Worm (Caenorhabditis elegans): Measurements from ENCODE around the gene F02E11.3.

Gene F02E11.3

ce11 chrII:3245836-3246235 lies 29.0 kb downstream of the F02E11.3 start, which contains the start of gene C17F4.7:
C17F4.7 (minus strand) TSS chrII:3246015.
- TF ChIP-seq mab-5 (tag; optimal IDR thresholded peaks at IDR 0.05) (no peak), cnd-1 (tag; optimal IDR thresholded peaks at IDR 0.05) (no peak), nhr-28 (tag; optimal IDR thresholded peaks at IDR 0.05) (no peak), lin-13 (tag; optimal IDR thresholded peaks at IDR 0.05) (no peak), ces-1 (GFP tag; optimal IDR thresholded peaks at IDR 0.05) (no peak), unc-62 (GFP tag; optimal IDR thresholded peaks at IDR 0.05) (no peak), nhr-76 (tag; optimal IDR thresholded peaks at IDR 0.05) (no peak), unc-39 (tag; optimal IDR thresholded peaks at IDR 0.05) (no peak), lin-32 (GFP tag; optimal IDR thresholded peaks at IDR 0.05) (no peak), zip-8 (tag; optimal IDR thresholded peaks at IDR 0.05) (no peak), sem-2 (GFP tag; optimal IDR thresholded peaks at IDR 0.05) (no peak), tbx-8 (GFP tag; optimal IDR thresholded peaks at IDR 0.05) (no peak), nhr-2 (tag; optimal IDR thresholded peaks at IDR 0.05) (no peak), bed-3 (GFP tag; optimal IDR thresholded peaks at IDR 0.05) (no peak), hlh-1 (tag; optimal IDR thresholded peaks at IDR 0.05) (no peak), ceh-39 (tag; optimal IDR thresholded peaks at IDR 0.05) (no peak), snpc-4 (tag; optimal IDR thresholded peaks at IDR 0.05) (no peak), blmp-1 (tag; optimal IDR thresholded peaks at IDR 0.05) (no peak), mls-2 (tag; optimal IDR thresholded peaks at IDR 0.05) (no peak), M03D4.4 (tag; optimal IDR thresholded peaks at IDR 0.05) (no peak)

ce11 chrII:3244758-3245157 lies 30.1 kb downstream of the F02E11.3 start:
- TF ChIP-seq nhr-2 (tag; optimal IDR thresholded peaks at IDR 0.05) = no peak
- no peak for TF ChIP-seq drap-1 (GFP tag; optimal IDR thresholded peaks at IDR 0.05)
- no peak for TF ChIP-seq ceh-43 (GFP tag; optimal IDR thresholded peaks at IDR 0.05)
- TF ChIP-seq elt-3 (tag; optimal IDR thresholded peaks at IDR 0.05) = no peak
- no peak for TF ChIP-seq M03D4.4 (tag; optimal IDR thresholded peaks at IDR 0.05)
- TF ChIP-seq flh-1 (GFP tag; optimal IDR thresholded peaks at IDR 0.05) = no peak
- TF ChIP-seq ceh-39 (tag; optimal IDR thresholded peaks at IDR 0.05) = no peak

ce11 chrII:3244070-3244469 lies 30.8 kb downstream of the F02E11.3 start, which contains the start of gene C17F4.12:
C17F4.12 (minus strand) TSS chrII:3244170.
- TF ChIP-seq unc-120 (tag; optimal IDR thresholded peaks at IDR 0.05; ENCODE audit: poor library complexity, severe bottlenecking) = no peak

ce11 chrII:3241842-3242241 lies 33.0 kb downstream of the F02E11.3 start:
- TF ChIP-seq elt-3 (tag; optimal IDR thresholded peaks at IDR 0.05) (peak; percentile 88), ceh-39 (tag; optimal IDR thresholded peaks at IDR 0.05) (no peak), cnd-1 (tag; optimal IDR thresholded peaks at IDR 0.05) (no peak), drap-1 (GFP tag; optimal IDR thresholded peaks at IDR 0.05) (no peak), ceh-83 (GFP tag; optimal IDR thresholded peaks at IDR 0.05) (no peak), zip-8 (tag; optimal IDR thresholded peaks at IDR 0.05) (no peak), unc-62 (GFP tag; optimal IDR thresholded peaks at IDR 0.05) (no peak), unc-39 (tag; optimal IDR thresholded peaks at IDR 0.05) (no peak), unc-120 (tag; optimal IDR thresholded peaks at IDR 0.05; ENCODE audit: poor library complexity, severe bottlenecking) (no peak), blmp-1 (tag; optimal IDR thresholded peaks at IDR 0.05) (peak; percentile 10), ztf-11 (tag; optimal IDR thresholded peaks at IDR 0.05) (no peak), ces-1 (GFP tag; optimal IDR thresholded peaks at IDR 0.05) (no peak)

- no peak for TF ChIP-seq blmp-1 (tag; optimal IDR thresholded peaks at IDR 0.05)
- no peak for TF ChIP-seq nhr-2 (tag; optimal IDR thresholded peaks at IDR 0.05)
- no peak for TF ChIP-seq unc-120 (tag; optimal IDR thresholded peaks at IDR 0.05; ENCODE audit: poor library complexity, severe bottlenecking)
- TF ChIP-seq unc-39 (tag; optimal IDR thresholded peaks at IDR 0.05) = no peak
- no peak for TF ChIP-seq zip-8 (tag; optimal IDR thresholded peaks at IDR 0.05)
- TF ChIP-seq sem-2 (GFP tag; optimal IDR thresholded peaks at IDR 0.05) = no peak
- TF ChIP-seq lin-13 (tag; optimal IDR thresholded peaks at IDR 0.05) = no peak
- no peak for TF ChIP-seq ces-1 (GFP tag; optimal IDR thresholded peaks at IDR 0.05)
- no peak for TF ChIP-seq ham-2 (GFP tag; optimal IDR thresholded peaks at IDR 0.05)
- no peak for TF ChIP-seq ztf-11 (tag; optimal IDR thresholded peaks at IDR 0.05)
These were observed 34.6 kb downstream of the F02E11.3 start, which contains the start of gene C17F4.3 for ce11 chrII:3240207-3240606. C17F4.3 (plus strand) TSS chrII:3240507.

ce11 chrII:3237038-3237521 lies 37.7 kb downstream of the F02E11.3 start, which contains the start of the genes srz-67 and C17F4.11:
srz-67 (minus strand) TSS chrII:3237138.
C17F4.11 (plus strand) TSS chrII:3237471.
- TF ChIP-seq unc-62 (GFP tag; optimal IDR thresholded peaks at IDR 0.05) (no peak), M03D4.4 (tag; optimal IDR thresholded peaks at IDR 0.05) (no peak), lin-13 (tag; optimal IDR thresholded peaks at IDR 0.05) (no peak), ces-1 (GFP tag; optimal IDR thresholded peaks at IDR 0.05) (no peak), ceh-83 (GFP tag; optimal IDR thresholded peaks at IDR 0.05) (no peak), ceh-39 (tag; optimal IDR thresholded peaks at IDR 0.05) (no peak), nhr-28 (tag; optimal IDR thresholded peaks at IDR 0.05) (no peak)
